ENCODE assay signal across 1 fruit fly cellular context in the genomic region with DNA sequence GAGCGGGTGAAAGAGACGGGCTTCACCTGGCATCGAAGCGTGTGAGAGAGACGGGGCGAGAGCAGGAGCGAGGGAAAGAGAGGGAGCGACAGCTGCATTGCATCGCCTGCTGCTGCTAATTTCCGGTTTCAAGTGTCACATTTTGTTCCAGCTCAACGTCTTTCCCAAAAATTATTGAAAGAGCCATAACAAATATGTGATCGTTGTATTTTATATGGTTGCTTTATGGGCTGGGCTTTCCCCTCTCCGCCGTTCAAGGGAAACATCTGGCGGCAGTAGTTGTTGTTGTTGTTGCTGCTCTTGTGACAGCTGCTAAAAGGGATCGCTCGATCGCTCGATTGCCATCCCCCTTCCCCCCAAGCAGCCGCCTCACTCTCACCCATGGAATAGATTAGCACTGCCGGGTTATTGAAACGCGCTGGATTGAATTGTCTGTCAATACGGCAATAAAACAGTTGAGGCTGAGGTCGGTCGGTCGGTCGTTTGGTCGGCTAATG.
TF ChIP-seq lines count a peak whose summit lies in the region.

No protein-coding gene starts in this region.

TF ChIP-seq in whole organism, embryonic, 481 proteins besides CTCF, POLR2A, EP300 and RAD21 (continued from another document and continues in another):
- TF ChIP-seq Neu2 (GFP tag; optimal IDR thresholded peaks at IDR 0.05; lab: Kevin White, UChicago; ENCODE audit: borderline replicate concordance), result no peak
- TF ChIP-seq bbx (GFP tag; IDR thresholded peaks at IDR 0.05; lab: Robert Waterston, UW; ENCODE audit: partially characterized antibody), result no peak
- TF ChIP-seq bcd (GFP tag; optimal IDR thresholded peaks at IDR 0.05; lab: Kevin White, UChicago), result no peak
- TF ChIP-seq gce (GFP tag; IDR thresholded peaks at IDR 0.05; lab: Robert Waterston, UW), result no peak
- TF ChIP-seq mld (GFP tag; IDR thresholded peaks at IDR 0.05; lab: Robert Waterston, UW; ENCODE audit: partially characterized antibody), result no peak
- no peak for TF ChIP-seq CG9932 (GFP tag; IDR thresholded peaks at IDR 0.05; lab: Robert Waterston, UW)
- TF ChIP-seq NFAT (GFP tag; IDR thresholded peaks at IDR 0.05; lab: Robert Waterston, UW), result no peak
- TF ChIP-seq klu (GFP tag; IDR thresholded peaks at IDR 0.05; lab: Robert Waterston, UW), result no peak
- no peak for TF ChIP-seq NK7.1 (GFP tag; optimal IDR thresholded peaks at IDR 0.05; lab: Kevin White, UChicago)
- no peak for TF ChIP-seq CG6765 (GFP tag; optimal IDR thresholded peaks at IDR 0.05; lab: Kevin White, UChicago)
- TF ChIP-seq otp (GFP tag; IDR thresholded peaks at IDR 0.05; lab: Robert Waterston, UW), result no peak
- TF ChIP-seq CG10267 (tag; optimal IDR thresholded peaks at IDR 0.05; lab: Kevin White, UChicago), result no peak
- TF ChIP-seq CG2678 (tag; optimal IDR thresholded peaks at IDR 0.05; lab: Kevin White, UChicago), result peak; percentile 19
- no peak for TF ChIP-seq lbe (GFP tag; optimal IDR thresholded peaks at IDR 0.05; lab: Kevin White, UChicago)
- TF ChIP-seq hbn (GFP tag; IDR thresholded peaks at IDR 0.05; lab: Robert Waterston, UW; ENCODE audit: partially characterized antibody), result no peak
- TF ChIP-seq btn (GFP tag; optimal IDR thresholded peaks at IDR 0.05; lab: Kevin White, UChicago), result no peak
- no peak for TF ChIP-seq eyg (GFP tag; optimal IDR thresholded peaks at IDR 0.05; lab: Kevin White, UChicago)
- no peak for TF ChIP-seq CG7928 (GFP tag; optimal IDR thresholded peaks at IDR 0.05; lab: Kevin White, UChicago)
- no peak for TF ChIP-seq CG2129 (GFP tag; IDR thresholded peaks at IDR 0.05; lab: Robert Waterston, UW; ENCODE audit: partially characterized antibody)
- no peak for TF ChIP-seq Dp (GFP tag; optimal IDR thresholded peaks at IDR 0.05; lab: Kevin White, UChicago)
- no peak for TF ChIP-seq odd (GFP tag; optimal IDR thresholded peaks at IDR 0.05; lab: Kevin White, UChicago)
- no peak for TF ChIP-seq dimm (GFP tag; IDR thresholded peaks at IDR 0.05; lab: Robert Waterston, UW)
- TF ChIP-seq Pdp1 (GFP tag; optimal IDR thresholded peaks at IDR 0.05; lab: Kevin White, UChicago), result no peak
- TF ChIP-seq Hmx (GFP tag; optimal IDR thresholded peaks at IDR 0.05; lab: Kevin White, UChicago), result no peak
- TF ChIP-seq CG1647 (GFP tag; optimal IDR thresholded peaks at IDR 0.05; lab: Kevin White, UChicago), result no peak
- TF ChIP-seq sens (GFP tag; lab: Kevin White, UChicago), result peak; percentile 73
- no peak for TF ChIP-seq CG34224 (GFP tag; IDR thresholded peaks at IDR 0.05; lab: Robert Waterston, UW; ENCODE audit: partially characterized antibody)
- TF ChIP-seq nerfin-2 (GFP tag; IDR thresholded peaks at IDR 0.05; lab: Robert Waterston, UW; ENCODE audit: partially characterized antibody), result no peak
- peak; percentile 70; the same call in 1 of the 2 replicates for TF ChIP-seq CG42726 (GFP tag; IDR thresholded peaks at IDR 0.05; lab: Robert Waterston, UW; ENCODE audit: partially characterized antibody)
- TF ChIP-seq Xbp1 (GFP tag; optimal IDR thresholded peaks at IDR 0.05; lab: Kevin White, UChicago), result no peak
- peak; percentile 13 for TF ChIP-seq hth (optimal IDR thresholded peaks at IDR 0.05; lab: Kevin White, UChicago)
- peak; percentile 29 for TF ChIP-seq ftz-f1 (GFP tag; optimal IDR thresholded peaks at IDR 0.05; lab: Kevin White, UChicago)
- no peak for TF ChIP-seq slp2 (GFP tag; optimal IDR thresholded peaks at IDR 0.05; lab: Kevin White, UChicago)
- TF ChIP-seq CG14050 (GFP tag; IDR thresholded peaks at IDR 0.05; lab: Robert Waterston, UW), result no peak
- no peak for TF ChIP-seq ab (GFP tag; optimal IDR thresholded peaks at IDR 0.05; lab: Kevin White, UChicago)
- TF ChIP-seq Elba2 (GFP tag; optimal IDR thresholded peaks at IDR 0.05; lab: Kevin White, UChicago), result no peak
- no peak for TF ChIP-seq Gsc (GFP tag; IDR thresholded peaks at IDR 0.05; lab: Robert Waterston, UW)
- no peak for TF ChIP-seq CG12299 (tag; optimal IDR thresholded peaks at IDR 0.05; lab: Kevin White, UChicago)
- no peak for TF ChIP-seq inv (GFP tag; IDR thresholded peaks at IDR 0.05; lab: Robert Waterston, UW; ENCODE audit: partially characterized antibody)
- no peak for TF ChIP-seq HmgZ (tag; optimal IDR thresholded peaks at IDR 0.05; lab: Kevin White, UChicago)
- TF ChIP-seq knrl (GFP tag; IDR thresholded peaks at IDR 0.05; lab: Robert Waterston, UW; ENCODE audit: partially characterized antibody), result no peak
- TF ChIP-seq dysf (GFP tag; IDR thresholded peaks at IDR 0.05; lab: Robert Waterston, UW), result no peak
- TF ChIP-seq Hsf (GFP tag; optimal IDR thresholded peaks at IDR 0.05; lab: Kevin White, UChicago), result no peak
- TF ChIP-seq CG34376 (GFP tag; optimal IDR thresholded peaks at IDR 0.05; lab: Kevin White, UChicago), result no peak
- no peak for TF ChIP-seq CG2875 (GFP tag; optimal IDR thresholded peaks at IDR 0.05; lab: Kevin White, UChicago)
- TF ChIP-seq crol (GFP tag; IDR thresholded peaks at IDR 0.05; lab: Robert Waterston, UW), result peak; percentile 90
- TF ChIP-seq CG32767 (GFP tag; IDR thresholded peaks at IDR 0.05; lab: Robert Waterston, UW), result 0 out of 2 replicates have a peak, but pooled peaks have one; percentile 16
- TF ChIP-seq chn (GFP tag; optimal IDR thresholded peaks at IDR 0.05; lab: Kevin White, UChicago), result no peak
- TF ChIP-seq slou (GFP tag; optimal IDR thresholded peaks at IDR 0.05; lab: Kevin White, UChicago), result no peak
- TF ChIP-seq toy (GFP tag; IDR thresholded peaks at IDR 0.05; lab: Robert Waterston, UW), result no peak
- TF ChIP-seq z (GFP tag; IDR thresholded peaks at IDR 0.05; lab: Robert Waterston, UW), result peak; percentile 63; the same call in 2 of the 3 replicates
- no peak for TF ChIP-seq chm (GFP tag; IDR thresholded peaks at IDR 0.05; lab: Robert Waterston, UW)
- no peak for TF ChIP-seq CG18476 (GFP tag; optimal IDR thresholded peaks at IDR 0.05; lab: Kevin White, UChicago)
- peak; percentile 3 for TF ChIP-seq emc (GFP tag; optimal IDR thresholded peaks at IDR 0.05; lab: Kevin White, UChicago)
- TF ChIP-seq tin (GFP tag; optimal IDR thresholded peaks at IDR 0.05; lab: Kevin White, UChicago), result no peak
- no peak for TF ChIP-seq Rfx (GFP tag; IDR thresholded peaks at IDR 0.05; lab: Robert Waterston, UW)
- TF ChIP-seq CG30020 (tag; optimal IDR thresholded peaks at IDR 0.05; lab: Kevin White, UChicago), result no peak
- TF ChIP-seq CG4707 (GFP tag; optimal IDR thresholded peaks at IDR 0.05; lab: Kevin White, UChicago), result no peak
- no peak for TF ChIP-seq Lhr (GFP tag; optimal IDR thresholded peaks at IDR 0.05; lab: Kevin White, UChicago)
- TF ChIP-seq Sin3A (optimal IDR thresholded peaks at IDR 0.05; lab: Kevin White, UChicago), result no peak
- no peak for TF ChIP-seq Meics (GFP tag; optimal IDR thresholded peaks at IDR 0.05; lab: Kevin White, UChicago)
- no peak for TF ChIP-seq B-H1 (GFP tag; IDR thresholded peaks at IDR 0.05; lab: Robert Waterston, UW)
- no peak for TF ChIP-seq sug (tag; optimal IDR thresholded peaks at IDR 0.05; lab: Kevin White, UChicago)
- no peak for TF ChIP-seq cato (GFP tag; optimal IDR thresholded peaks at IDR 0.05; lab: Kevin White, UChicago; ENCODE audit: borderline replicate concordance)
- TF ChIP-seq luna (GFP tag; optimal IDR thresholded peaks at IDR 0.05; lab: Kevin White, UChicago), result no peak
- no peak for TF ChIP-seq CG9797 (GFP tag; optimal IDR thresholded peaks at IDR 0.05; lab: Kevin White, UChicago)
- no peak for TF ChIP-seq CG4820 (GFP tag; optimal IDR thresholded peaks at IDR 0.05; lab: Kevin White, UChicago)
- TF ChIP-seq ap (GFP tag; IDR thresholded peaks at IDR 0.05; lab: Robert Waterston, UW), result no peak
- peak; percentile 2 for TF ChIP-seq gcm (GFP tag; optimal IDR thresholded peaks at IDR 0.05; lab: Kevin White, UChicago)
- no peak for TF ChIP-seq dmrt11E (tag; optimal IDR thresholded peaks at IDR 0.05; lab: Kevin White, UChicago)
- peak; percentile 96 for TF ChIP-seq da (GFP tag; optimal IDR thresholded peaks at IDR 0.05; lab: Kevin White, UChicago)
- TF ChIP-seq Sox102F (GFP tag; optimal IDR thresholded peaks at IDR 0.05; lab: Kevin White, UChicago), result no peak
- TF ChIP-seq pfk (GFP tag; optimal IDR thresholded peaks at IDR 0.05; lab: Kevin White, UChicago), result peak; percentile 84
- 0 out of 2 replicates have a peak, but pooled peaks have one; percentile 59 for TF ChIP-seq aop (GFP tag; IDR thresholded peaks at IDR 0.05; lab: Robert Waterston, UW)
- TF ChIP-seq rib (GFP tag; IDR thresholded peaks at IDR 0.05; lab: Robert Waterston, UW), result peak; percentile 57; the same call in 1 of the 2 replicates
- no peak for TF ChIP-seq TFAM (GFP tag; optimal IDR thresholded peaks at IDR 0.05; lab: Kevin White, UChicago)
- no peak for TF ChIP-seq Blimp-1 (GFP tag; optimal IDR thresholded peaks at IDR 0.05; lab: Kevin White, UChicago)
- TF ChIP-seq croc (GFP tag; conservative IDR thresholded peaks at IDR 0.05; lab: Robert Waterston, UW), result no peak
- no peak for TF ChIP-seq al (GFP tag; IDR thresholded peaks at IDR 0.05; lab: Robert Waterston, UW)
- peak; percentile 27 for TF ChIP-seq CG6254 (GFP tag; optimal IDR thresholded peaks at IDR 0.05; lab: Kevin White, UChicago)
- no peak for TF ChIP-seq sna (GFP tag; IDR thresholded peaks at IDR 0.05; lab: Robert Waterston, UW; ENCODE audit: partially characterized antibody)
- TF ChIP-seq Sox100B (GFP tag; optimal IDR thresholded peaks at IDR 0.05; lab: Kevin White, UChicago), result no peak
- TF ChIP-seq H15 (GFP tag; IDR thresholded peaks at IDR 0.05; lab: Robert Waterston, UW), result no peak
- peak; percentile 78; the same call in 1 of the 4 replicates for TF ChIP-seq chinmo (GFP tag; IDR thresholded peaks at IDR 0.05; lab: Robert Waterston, UW; ENCODE audit: partially characterized antibody)
- TF ChIP-seq CG5180 (GFP tag; optimal IDR thresholded peaks at IDR 0.05; lab: Kevin White, UChicago), result peak; percentile 28
- no peak for TF ChIP-seq seq (GFP tag; IDR thresholded peaks at IDR 0.05; lab: Robert Waterston, UW)
- 0 out of 2 replicates have a peak, but pooled peaks have one; percentile 23 for TF ChIP-seq CG17328 (GFP tag; IDR thresholded peaks at IDR 0.05; lab: Robert Waterston, UW)
- TF ChIP-seq C15 (GFP tag; IDR thresholded peaks at IDR 0.05; lab: Robert Waterston, UW), result no peak
- no peak for TF ChIP-seq psq (GFP tag; optimal IDR thresholded peaks at IDR 0.05; lab: Kevin White, UChicago)
- no peak for TF ChIP-seq Dll (GFP tag; IDR thresholded peaks at IDR 0.05; lab: Robert Waterston, UW; ENCODE audit: partially characterized antibody)
- no peak for TF ChIP-seq Sry-β (GFP tag; optimal IDR thresholded peaks at IDR 0.05; lab: Kevin White, UChicago)
- TF ChIP-seq pho (GFP tag; optimal IDR thresholded peaks at IDR 0.05; lab: Kevin White, UChicago), result no peak
- no peak for TF ChIP-seq corto (GFP tag; optimal IDR thresholded peaks at IDR 0.05; lab: Kevin White, UChicago)
- TF ChIP-seq gem (tag; optimal IDR thresholded peaks at IDR 0.05; lab: Kevin White, UChicago), result no peak
- no peak for TF ChIP-seq tup (GFP tag; optimal IDR thresholded peaks at IDR 0.05; lab: Kevin White, UChicago)
- no peak for TF ChIP-seq CG12744 (GFP tag; optimal IDR thresholded peaks at IDR 0.05; lab: Kevin White, UChicago)
- TF ChIP-seq CG13123 (GFP tag; optimal IDR thresholded peaks at IDR 0.05; lab: Kevin White, UChicago), result no peak
- TF ChIP-seq zfh1 (GFP tag; IDR thresholded peaks at IDR 0.05; lab: Robert Waterston, UW), result peak; percentile 18; the same call in 1 of the 3 replicates
- TF ChIP-seq MTF-1 (GFP tag; optimal IDR thresholded peaks at IDR 0.05; lab: Kevin White, UChicago; ENCODE audit: borderline replicate concordance), result no peak
- no peak for TF ChIP-seq CG15514 (GFP tag; optimal IDR thresholded peaks at IDR 0.05; lab: Kevin White, UChicago)
- no peak for TF ChIP-seq CG5953 (GFP tag; IDR thresholded peaks at IDR 0.05; lab: Robert Waterston, UW)
- peak; percentile 19 for TF ChIP-seq nmo (GFP tag; optimal IDR thresholded peaks at IDR 0.05; lab: Kevin White, UChicago)
- no peak for TF ChIP-seq NfI (GFP tag; optimal IDR thresholded peaks at IDR 0.05; lab: Kevin White, UChicago)
- TF ChIP-seq CG18599 (GFP tag; optimal IDR thresholded peaks at IDR 0.05; lab: Kevin White, UChicago), result peak; percentile 17
- no peak for TF ChIP-seq amos (GFP tag; IDR thresholded peaks at IDR 0.05; lab: Robert Waterston, UW; ENCODE audit: partially characterized antibody)
- no peak for TF ChIP-seq fru (optimal IDR thresholded peaks at IDR 0.05; lab: Kevin White, UChicago)
- no peak for TF ChIP-seq CG17912 (GFP tag; optimal IDR thresholded peaks at IDR 0.05; lab: Kevin White, UChicago)
- TF ChIP-seq CG11456 (GFP tag; IDR thresholded peaks at IDR 0.05; lab: Robert Waterston, UW), result no peak
- TF ChIP-seq CG2120 (GFP tag; optimal IDR thresholded peaks at IDR 0.05; lab: Kevin White, UChicago), result no peak
- TF ChIP-seq CG17568 (GFP tag; optimal IDR thresholded peaks at IDR 0.05; lab: Kevin White, UChicago), result no peak
- no peak for TF ChIP-seq Sry-δ (GFP tag; optimal IDR thresholded peaks at IDR 0.05; lab: Kevin White, UChicago)
- TF ChIP-seq CG5245 (GFP tag; optimal IDR thresholded peaks at IDR 0.05; lab: Kevin White, UChicago), result no peak
- peak; percentile 57 for TF ChIP-seq Abd-B (GFP tag; optimal IDR thresholded peaks at IDR 0.05; lab: Kevin White, UChicago)
- no peak for TF ChIP-seq CG9437 (GFP tag; optimal IDR thresholded peaks at IDR 0.05; lab: Kevin White, UChicago)
- TF ChIP-seq CG3995 (GFP tag; optimal IDR thresholded peaks at IDR 0.05; lab: Kevin White, UChicago), result no peak
- no peak for TF ChIP-seq repo (GFP tag; optimal IDR thresholded peaks at IDR 0.05; lab: Kevin White, UChicago)
- TF ChIP-seq CG6175 (GFP tag; IDR thresholded peaks at IDR 0.05; lab: Robert Waterston, UW), result no peak
- no peak for TF ChIP-seq CG17385 (GFP tag; optimal IDR thresholded peaks at IDR 0.05; lab: Kevin White, UChicago)
- TF ChIP-seq Fer1 (GFP tag; optimal IDR thresholded peaks at IDR 0.05; lab: Kevin White, UChicago), result no peak
- peak; percentile 99 for TF ChIP-seq CG4360 (GFP tag; IDR thresholded peaks at IDR 0.05; lab: Robert Waterston, UW)
- no peak for TF ChIP-seq Hand (GFP tag; optimal IDR thresholded peaks at IDR 0.05; lab: Kevin White, UChicago)
- no peak for TF ChIP-seq dm (GFP tag; optimal IDR thresholded peaks at IDR 0.05; lab: Kevin White, UChicago)
- no peak for TF ChIP-seq CG31224 (GFP tag; IDR thresholded peaks at IDR 0.05; lab: Robert Waterston, UW)
- peak; percentile 9 for TF ChIP-seq CG1603 (tag; optimal IDR thresholded peaks at IDR 0.05; lab: Kevin White, UChicago)
- peak; percentile 7 for TF ChIP-seq CG2712 (tag; optimal IDR thresholded peaks at IDR 0.05; lab: Kevin White, UChicago)
- no peak for TF ChIP-seq CG15269 (tag; optimal IDR thresholded peaks at IDR 0.05; lab: Kevin White, UChicago)
- TF ChIP-seq ato (GFP tag; IDR thresholded peaks at IDR 0.05; lab: Robert Waterston, UW; ENCODE audit: partially characterized antibody), result no peak
- no peak for TF ChIP-seq Fer2 (tag; optimal IDR thresholded peaks at IDR 0.05; lab: Kevin White, UChicago)
- no peak for TF ChIP-seq CG32772 (GFP tag; IDR thresholded peaks at IDR 0.05; lab: Robert Waterston, UW)
